Worm (Caenorhabditis elegans): Measurements from ENCODE around the gene R02E4.2.

ce11 chrX:4131354-4131753, 24.1 kb downstream of the R02E4.2 start:
- TF ChIP-seq flt-1 (GFP tag; IDR thresholded peaks at IDR 0.05) (no peak), med-1 (GFP tag; optimal IDR thresholded peaks at IDR 0.05; ENCODE audit: insufficient read depth) (no peak), tab-1 (GFP tag; IDR thresholded peaks at IDR 0.05) (no peak), ref-1 (GFP tag; conservative IDR thresholded peaks at IDR 0.05) (no peak), ztf-23 (GFP tag; IDR thresholded peaks at IDR 0.05) (no peak), cog-1 (tag; optimal IDR thresholded peaks at IDR 0.05) (no peak), ztf-29 (GFP tag; IDR thresholded peaks at IDR 0.05) (no peak), klf-2 (GFP tag; conservative IDR thresholded peaks at IDR 0.05) (no peak)
